Worm (Caenorhabditis elegans) whole organism, L4/young adult: ENCODE results near the gene argk-1.

Experiments used
- W03F9.2 ChIP-seq: fragments of 150-350 bp; optimal IDR thresholded peaks from 2 replicates; lab custom pipeline; 2014; ENCODE audit warnings: missing biosample characterization, missing genetic modification characterization
- him-1 ChIP-seq: sonication (generic microtip); optimal IDR thresholded peaks from 2 replicates; lab custom pipeline; 2016; ENCODE audit warnings: missing genotype, missing genetic modification reagents, missing genetic modification characterization, missing compliant biosample characterization

- TF ChIP-seq W03F9.2 (tag; lab: Kevin White, UChicago): no peak
- TF ChIP-seq him-1 (tag; lab: Kevin White, UChicago): no peak
These were observed 44.8 kb upstream of the argk-1 start, which contains the start of gene F14H3.6 for ce11 chrV:16058872-16059271.
